Worm (Caenorhabditis elegans) whole organism, young adult: ENCODE results near the gene K03B4.4.

Experiments used
- K11D2.4 ChIP-seq: fragments of 200-800 bp; sonication (Bioruptor generic); IDR thresholded peaks from 2 replicates; pipeline ENCODE4 v1.3.6; 2022; ENCODE audit warnings: missing genetic modification reagents, missing genetic modification characterization, missing compliant biosample characterization
- Y56A3A.18 ChIP-seq: fragments of 200-800 bp; sonication (Bioruptor generic); IDR thresholded peaks from 2 replicates; pipeline ENCODE4 v1.3.6; 2022; ENCODE audit warnings: missing genetic modification reagents, missing genetic modification characterization, missing compliant biosample characterization
- Y95B8A.8 ChIP-seq: fragments of 200-800 bp; sonication (Bioruptor generic); IDR thresholded peaks from 2 replicates; pipeline ENCODE4 v1.3.6; 2022; ENCODE audit warnings: missing genetic modification reagents, missing genetic modification characterization, missing compliant biosample characterization
- dpl-1 ChIP-seq: fragments of 150-350 bp; optimal IDR thresholded peaks from 2 replicates; lab custom pipeline; 2014; ENCODE audit warnings: missing biosample characterization, missing genetic modification reagents, missing genetic modification characterization
- nhr-179 ChIP-seq: sonication (generic microtip); optimal IDR thresholded peaks from 2 replicates; lab custom pipeline; 2016; ENCODE audit warnings: mild to moderate bottlenecking, missing genetic modification characterization, missing compliant biosample characterization
- nhr-90 ChIP-seq: sonication (generic microtip); optimal IDR thresholded peaks from 2 replicates; lab custom pipeline; 2016; ENCODE audit warnings: missing genotype, mild to moderate bottlenecking, missing genetic modification characterization, missing compliant biosample characterization
- sdz-38 ChIP-seq: sonication (generic microtip); optimal IDR thresholded peaks from 2 replicates; lab custom pipeline; 2016; ENCODE audit warnings: missing genotype, missing genetic modification characterization, missing compliant biosample characterization
- unc-62 ChIP-seq: fragments of 150-350 bp; optimal IDR thresholded peaks from 2 replicates; lab custom pipeline; 2014; ENCODE audit warnings: missing biosample characterization, missing genetic modification reagents, missing genetic modification characterization
- ztf-26 ChIP-seq: sonication (generic microtip); optimal IDR thresholded peaks from 2 replicates; lab custom pipeline; 2017; ENCODE audit warnings: missing genetic modification characterization, missing compliant biosample characterization

DNA sequence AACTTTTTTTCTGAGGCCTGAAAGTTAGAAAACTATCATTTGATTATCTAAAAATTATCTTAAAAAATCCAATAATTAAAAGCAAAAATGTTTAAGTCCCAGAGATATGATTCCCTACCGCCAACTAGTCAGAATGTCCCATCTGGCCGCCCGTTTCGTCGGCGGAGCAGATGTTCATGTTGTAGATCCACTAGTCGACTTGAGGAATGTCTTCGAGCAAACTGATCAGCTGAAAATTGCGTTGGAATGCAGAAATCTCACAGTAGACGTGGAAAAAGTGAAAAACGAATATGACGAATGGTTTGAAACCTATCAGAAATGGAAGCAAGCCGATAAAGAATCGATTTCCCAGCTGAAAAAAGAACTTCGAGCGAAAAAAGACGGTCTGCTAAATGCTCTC is 7.5 kb downstream of the K03B4.4 start, which contains the start of gene K03B4.1:
- TF ChIP-seq unc-62 (GFP tag; lab: Kevin White, UChicago) (no peak), K11D2.4 (no peak), sdz-38 (tag; lab: Kevin White, UChicago) (no peak), nhr-90 (tag; lab: Kevin White, UChicago) (no peak), Y56A3A.18 (GFP tag; lab: Robert Waterston, UW) (no peak), dpl-1 (GFP tag; lab: Kevin White, UChicago) (no peak), ztf-26 (tag; lab: Kevin White, UChicago) (no peak), nhr-179 (no peak), Y95B8A.8 (no peak)
